Fruit fly (Drosophila melanogaster) whole organism, embryonic: ENCODE data around the gene Desat2.

Experiments used
- CG10979 ChIP-seq: fragments of 200-800 bp; sonication (Bioruptor generic); optimal IDR thresholded peaks from 2 replicates; lab custom pipeline; 2018; ENCODE audit warnings: missing biosample characterization, mild to moderate bottlenecking, missing genetic modification characterization, moderate library complexity
- CG11247 ChIP-seq: fragments of 200-800 bp; sonication (Bioruptor generic); IDR thresholded peaks from 2 replicates; pipeline ENCODE4 v1.3.6; 2022; ENCODE audit warnings: missing biosample characterization, missing genetic modification characterization
- CG12071 ChIP-seq: fragments of 200-800 bp; sonication (Bioruptor generic); optimal IDR thresholded peaks from 3 replicates; lab custom pipeline; 2018; ENCODE audit warnings: missing biosample characterization, mild to moderate bottlenecking, missing genetic modification characterization
- CG12104 ChIP-seq: fragments of 200-800 bp; sonication (Bioruptor generic); optimal IDR thresholded peaks from 3 replicates; lab custom pipeline; 2016; ENCODE audit warnings: missing biosample characterization, missing genetic modification characterization
- CG13123 ChIP-seq: fragments of 200-800 bp; sonication (Bioruptor generic); optimal IDR thresholded peaks from 2 replicates; lab custom pipeline; 2016; ENCODE audit warnings: missing biosample characterization, missing genetic modification characterization
- CG13775 ChIP-seq: fragments of 200-800 bp; sonication (Bioruptor generic); optimal IDR thresholded peaks from 3 replicates; lab custom pipeline; 2017; ENCODE audit warnings: missing biosample characterization, mild to moderate bottlenecking, missing genetic modification characterization
- CG16813 ChIP-seq: fragments of 200-800 bp; sonication (Bioruptor generic); IDR thresholded peaks from 3 replicates; pipeline ENCODE4 v1.3.6; 2022; ENCODE audit warnings: missing biosample characterization, missing genetic modification characterization; ENCODE audit not compliant: partially characterized antibody
- CG17328 ChIP-seq: fragments of 200-800 bp; sonication (Bioruptor generic); IDR thresholded peaks from 2 replicates; pipeline ENCODE4 v1.3.6; 2022; ENCODE audit warnings: missing biosample characterization, missing genetic modification characterization
- CG2199 ChIP-seq: fragments of 200-800 bp; sonication (Bioruptor generic); IDR thresholded peaks from 3 replicates; pipeline ENCODE4 v1.3.6; 2022; ENCODE audit warnings: missing biosample characterization, missing genetic modification characterization
- CG2678 ChIP-seq: fragments of 200-800 bp; sonication (Bioruptor generic); optimal IDR thresholded peaks from 3 replicates; lab custom pipeline; 2019; ENCODE audit warnings: missing biosample characterization, mild to moderate bottlenecking, missing genetic modification characterization, moderate library complexity
- CG32532 ChIP-seq: fragments of 200-800 bp; sonication (Bioruptor generic); IDR thresholded peaks from 2 replicates; pipeline ENCODE4 v1.3.6; 2022; ENCODE audit warnings: missing biosample characterization, missing genetic modification characterization
- CG3407 ChIP-seq: fragments of 200-800 bp; sonication (Bioruptor generic); optimal IDR thresholded peaks from 2 replicates; lab custom pipeline; 2018; ENCODE audit warnings: missing biosample characterization, mild to moderate bottlenecking, missing genetic modification characterization
- CG4820 ChIP-seq: fragments of 200-800 bp; sonication (Bioruptor generic); optimal IDR thresholded peaks from 3 replicates; lab custom pipeline; 2016; ENCODE audit warnings: missing biosample characterization, missing genetic modification characterization
- CG7987 ChIP-seq: fragments of 200-800 bp; sonication (Bioruptor generic); optimal IDR thresholded peaks from 2 replicates; lab custom pipeline; 2018; ENCODE audit warnings: missing biosample characterization, mild to moderate bottlenecking, missing genetic modification characterization, moderate library complexity
- D ChIP-seq, 2 experiments: fragments of 200-800 bp in 1 of 2; fragments of >200 bp in 1 of 2; sonication (Bioruptor generic) in 1 of 2; optimal IDR thresholded peaks; 2 replicates in 1 of 2; 3 replicates in 1 of 2; lab custom pipeline; 2017; ENCODE audit warnings: mild to moderate bottlenecking in 1 of 2, missing biosample characterization in 1 of 2, missing genetic modification characterization in 1 of 2, missing genetic modification reagents in 1 of 2
- Doc2 ChIP-seq: fragments of 200-800 bp; sonication (Bioruptor generic); IDR thresholded peaks from 2 replicates; pipeline ENCODE4 v1.3.6; 2022; ENCODE audit warnings: missing biosample characterization, missing genetic modification characterization
- Hey ChIP-seq: fragments of 200-800 bp; sonication (Bioruptor generic); optimal IDR thresholded peaks from 3 replicates; lab custom pipeline; 2018; ENCODE audit warnings: missing biosample characterization, mild to moderate bottlenecking, missing genetic modification characterization
- HmgD ChIP-seq: fragments of 200-800 bp; sonication (Bioruptor generic); optimal IDR thresholded peaks from 3 replicates; lab custom pipeline; 2016; ENCODE audit warnings: missing biosample characterization, missing genetic modification characterization
- Hr39 ChIP-seq: fragments of >200 bp; optimal IDR thresholded peaks from 2 replicates; lab custom pipeline; 2017
- MBD-R2 ChIP-seq: fragments of 200-800 bp; sonication (Bioruptor generic); IDR thresholded peaks from 2 replicates; pipeline ENCODE4 v1.3.6; 2022; ENCODE audit warnings: missing biosample characterization, missing genetic modification characterization
- MTF-1 ChIP-seq: fragments of 200-800 bp; sonication (Bioruptor generic); optimal IDR thresholded peaks from 2 replicates; lab custom pipeline; 2018; ENCODE audit warnings: missing biosample characterization, mild to moderate bottlenecking, missing genetic modification characterization, borderline replicate concordance
- Mes4 ChIP-seq: fragments of 200-800 bp; sonication (Bioruptor generic); optimal IDR thresholded peaks from 2 replicates; lab custom pipeline; 2016; ENCODE audit warnings: missing biosample characterization, missing genetic modification characterization
- NK7.1 ChIP-seq: fragments of 200-800 bp; sonication (Bioruptor generic); optimal IDR thresholded peaks from 3 replicates; lab custom pipeline; 2016; ENCODE audit warnings: missing biosample characterization, missing genetic modification characterization
- Pdp1 ChIP-seq, 2 experiments: fragments of 200-800 bp; sonication (Bioruptor generic); optimal IDR thresholded peaks; 3 replicates each; lab custom pipeline; 2016; ENCODE audit warnings: missing biosample characterization in 2 of 2, missing genetic modification characterization in 2 of 2, mild to moderate bottlenecking in 1 of 2, moderate library complexity in 1 of 2
- Poxn ChIP-seq: fragments of 200-800 bp; sonication (Bioruptor generic); IDR thresholded peaks from 2 replicates; pipeline ENCODE4 v1.3.6; 2022; ENCODE audit warnings: missing biosample characterization, missing genetic modification characterization
- Ravus ChIP-seq: fragments of 200-800 bp; sonication (Bioruptor generic); IDR thresholded peaks from 2 replicates; pipeline ENCODE4 v1.3.6; 2022; ENCODE audit warnings: missing biosample characterization, missing genetic modification characterization
- Stat92E ChIP-seq, 3 experiments: fragments of >200 bp in 2 of 3; fragments of 200-800 bp in 1 of 3; sonication (Bioruptor generic) in 1 of 3; optimal IDR thresholded peaks; 2 replicates each; lab custom pipeline; 2017 to 2019; ENCODE audit warnings: missing biosample characterization in 3 of 3, missing genetic modification characterization in 3 of 3, mild to moderate bottlenecking in 1 of 3, moderate library complexity in 1 of 3
- Xbp1 ChIP-seq: fragments of 200-800 bp; sonication (Bioruptor generic); optimal IDR thresholded peaks from 3 replicates; lab custom pipeline; 2016; ENCODE audit warnings: missing biosample characterization, mild to moderate bottlenecking, missing genetic modification characterization
- ac ChIP-seq: fragments of 200-800 bp; sonication (Bioruptor generic); optimal IDR thresholded peaks from 3 replicates; lab custom pipeline; 2017; ENCODE audit warnings: missing biosample characterization, mild to moderate bottlenecking, missing genetic modification characterization
- cwo ChIP-seq: fragments of 200-800 bp; sonication (Bioruptor generic); optimal IDR thresholded peaks from 3 replicates; lab custom pipeline; 2017; ENCODE audit warnings: missing biosample characterization, missing genetic modification characterization, mild to moderate bottlenecking, moderate library complexity, missing genetic modification reagents
- danr ChIP-seq: fragments of 200-800 bp; sonication (Bioruptor generic); IDR thresholded peaks from 2 replicates; pipeline ENCODE4 v1.3.6; 2022; ENCODE audit warnings: missing biosample characterization, missing genetic modification characterization
- fd3F ChIP-seq: fragments of 200-800 bp; sonication (Bioruptor generic); optimal IDR thresholded peaks from 2 replicates; lab custom pipeline; 2018; ENCODE audit warnings: missing biosample characterization, mild to moderate bottlenecking, missing genetic modification characterization, moderate library complexity
- gce ChIP-seq: fragments of 200-800 bp; sonication (Bioruptor generic); IDR thresholded peaks from 3 replicates; pipeline ENCODE4 v1.3.6; 2022; ENCODE audit warnings: missing biosample characterization, missing genetic modification characterization
- h ChIP-seq: fragments of >200 bp; optimal IDR thresholded peaks from 2 replicates; lab custom pipeline; 2017
- hb ChIP-seq: fragments of 200-800 bp; sonication (Bioruptor generic); IDR thresholded peaks from 3 replicates; pipeline ENCODE4 v1.3.6; 2022; ENCODE audit warnings: missing biosample characterization, missing genetic modification characterization; ENCODE audit not compliant: partially characterized antibody
- hkb ChIP-seq, 2 experiments: fragments of 200-800 bp in 1 of 2; fragments of >200 bp in 1 of 2; sonication (Bioruptor generic) in 1 of 2; IDR thresholded peaks in 1 of 2; optimal IDR thresholded peaks in 1 of 2; 2 replicates each; pipeline versions ENCODE4 v1.3.6 to Lab custom; 2017 to 2022; ENCODE audit warnings: missing biosample characterization in 1 of 2, missing genetic modification characterization in 1 of 2
- jigr1 ChIP-seq: fragments of 200-800 bp; sonication (Bioruptor generic); IDR thresholded peaks from 3 replicates; pipeline ENCODE4 v1.3.6; 2022; ENCODE audit warnings: missing biosample characterization, missing genetic modification characterization
- lilli ChIP-seq: fragments of 200-800 bp; sonication (Bioruptor generic); optimal IDR thresholded peaks from 3 replicates; lab custom pipeline; 2016; ENCODE audit warnings: missing biosample characterization, missing genetic modification characterization
- lmd ChIP-seq: fragments of 200-800 bp; sonication (Bioruptor generic); IDR thresholded peaks from 2 replicates; pipeline ENCODE4 v1.3.6; 2022; ENCODE audit warnings: missing biosample characterization, missing genetic modification characterization
- luna ChIP-seq: fragments of 200-800 bp; sonication (Bioruptor generic); optimal IDR thresholded peaks from 2 replicates; lab custom pipeline; 2016; ENCODE audit warnings: missing biosample characterization, missing genetic modification characterization
- phol ChIP-seq: fragments of 200-800 bp; sonication (Bioruptor generic); optimal IDR thresholded peaks from 3 replicates; lab custom pipeline; 2018; ENCODE audit warnings: missing biosample characterization, mild to moderate bottlenecking, missing genetic modification characterization, moderate library complexity
- pita ChIP-seq: fragments of 200-800 bp; sonication (Bioruptor generic); optimal IDR thresholded peaks from 2 replicates; lab custom pipeline; 2017; ENCODE audit warnings: missing biosample characterization, mild to moderate bottlenecking, missing genetic modification characterization
- prd ChIP-seq, 3 experiments: fragments of >200 bp in 2 of 3; fragments of 200-800 bp in 1 of 3; sonication (Bioruptor generic) in 1 of 3; optimal IDR thresholded peaks in 2 of 3; IDR thresholded peaks in 1 of 3; 2 replicates in 2 of 3; 3 replicates in 1 of 3; pipeline versions ENCODE4 v1.3.6 to Lab custom; 2017 to 2022; ENCODE audit warnings: missing biosample characterization in 1 of 3, missing genetic modification characterization in 1 of 3
- sima ChIP-seq: fragments of 200-800 bp; sonication (Bioruptor generic); optimal IDR thresholded peaks from 2 replicates; lab custom pipeline; 2016; ENCODE audit warnings: missing biosample characterization, missing genetic modification characterization
- sr ChIP-seq: fragments of 200-800 bp; sonication (Bioruptor generic); IDR thresholded peaks from 3 replicates; pipeline ENCODE4 v1.3.6; 2022; ENCODE audit warnings: missing biosample characterization, missing genetic modification characterization
- tgo ChIP-seq: fragments of 200-800 bp; sonication (Bioruptor generic); IDR thresholded peaks from 3 replicates; pipeline ENCODE4 v1.3.6; 2022; ENCODE audit warnings: missing biosample characterization, missing genetic modification characterization
- tio ChIP-seq: fragments of 200-800 bp; sonication (Bioruptor generic); optimal IDR thresholded peaks from 2 replicates; lab custom pipeline; 2017; ENCODE audit warnings: missing biosample characterization, missing genetic modification characterization, inconsistent platforms
- toy ChIP-seq: fragments of 200-800 bp; sonication (Bioruptor generic); IDR thresholded peaks from 2 replicates; pipeline ENCODE4 v1.3.6; 2022; ENCODE audit warnings: missing biosample characterization, missing genetic modification characterization
- zfh2 ChIP-seq: fragments of 200-800 bp; sonication (Bioruptor generic); optimal IDR thresholded peaks from 2 replicates; lab custom pipeline; 2016; ENCODE audit warnings: missing biosample characterization, missing genetic modification characterization

Desat2 gene

DNA sequence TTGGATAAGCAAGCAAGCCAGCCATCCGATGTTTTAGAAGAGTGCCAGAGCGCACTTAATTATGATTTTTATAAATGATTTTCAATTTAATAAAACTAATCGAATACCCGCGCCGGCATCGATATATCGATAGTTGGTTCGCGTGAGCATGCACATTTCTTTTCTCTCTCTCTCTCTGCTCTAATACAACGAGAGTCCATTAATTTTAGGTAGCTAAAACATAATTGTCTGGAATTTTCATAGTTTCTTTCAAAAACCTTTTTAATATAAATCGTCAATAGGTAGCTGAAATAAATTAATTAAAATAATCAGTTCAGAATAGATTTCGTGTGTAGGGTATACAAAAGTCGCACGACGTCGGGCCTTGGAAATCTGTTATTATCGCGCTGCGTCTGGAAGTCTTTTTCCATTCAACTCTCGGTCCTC lies 12.9 kb downstream of the Desat2 start, which contains the start of gene CG18549 (continued):
- TF ChIP-seq CG11247 (GFP tag; lab: Robert Waterston, UW): peak; percentile 100
- peak; percentile 98 for TF ChIP-seq Doc2 (GFP tag; lab: Robert Waterston, UW)
- TF ChIP-seq ac (GFP tag; lab: Kevin White, UChicago): peak; percentile 98
- no peak for TF ChIP-seq D (optimal IDR thresholded peaks at IDR 0.05; lab: Kevin White, UChicago)
- TF ChIP-seq D (GFP tag; optimal IDR thresholded peaks at IDR 0.05; lab: Kevin White, UChicago): peak; percentile 100
- peak; percentile 100 for TF ChIP-seq MBD-R2 (GFP tag; lab: Robert Waterston, UW)
- peak; percentile 99 for TF ChIP-seq cwo (GFP tag; lab: Kevin White, UChicago)
- peak; percentile 99 for TF ChIP-seq CG4820 (GFP tag; lab: Kevin White, UChicago)
- peak; percentile 100 for TF ChIP-seq phol
- TF ChIP-seq Hey: peak; percentile 97
- peak; percentile 100 for TF ChIP-seq CG2678
- TF ChIP-seq Xbp1 (GFP tag; lab: Kevin White, UChicago): peak; percentile 100
- TF ChIP-seq CG7987 (GFP tag; lab: Kevin White, UChicago): peak; percentile 99
- peak; percentile 100 for TF ChIP-seq lmd (GFP tag; lab: Robert Waterston, UW)
- TF ChIP-seq CG2199 (GFP tag; lab: Robert Waterston, UW): peak; percentile 100
- TF ChIP-seq MTF-1 (GFP tag; lab: Kevin White, UChicago): peak; percentile 99
- no peak for TF ChIP-seq h (lab: Kevin White, UChicago)
- TF ChIP-seq Mes4 (GFP tag; lab: Kevin White, UChicago): peak; percentile 99
- peak; percentile 99 for TF ChIP-seq CG13775 (GFP tag; lab: Kevin White, UChicago)
- TF ChIP-seq pita (GFP tag; lab: Kevin White, UChicago): no peak
- TF ChIP-seq CG32532 (GFP tag; lab: Robert Waterston, UW): peak; percentile 100
- peak; percentile 99 for TF ChIP-seq CG3407
- peak; percentile 72; the same call in 2 of the 3 replicates for TF ChIP-seq hb (GFP tag; lab: Robert Waterston, UW)
- TF ChIP-seq tgo (GFP tag; lab: Robert Waterston, UW): peak; percentile 100
- no peak for TF ChIP-seq hkb (optimal IDR thresholded peaks at IDR 0.05; lab: Kevin White, UChicago)
- peak; percentile 100 for TF ChIP-seq hkb (GFP tag; IDR thresholded peaks at IDR 0.05; lab: Robert Waterston, UW)
- TF ChIP-seq Stat92E (GFP tag; optimal IDR thresholded peaks at IDR 0.05; lab: Kevin White, UChicago): peak in 1 of 3 experiments; percentile 100
- peak; percentile 100 for TF ChIP-seq CG17328 (GFP tag; lab: Robert Waterston, UW)
- peak; percentile 99 for TF ChIP-seq toy
- peak; percentile 98 for TF ChIP-seq zfh2 (GFP tag; lab: Kevin White, UChicago)
- TF ChIP-seq NK7.1 (GFP tag; lab: Kevin White, UChicago): peak; percentile 99
- TF ChIP-seq Poxn (GFP tag; lab: Robert Waterston, UW): peak; percentile 98
- peak; percentile 99 for TF ChIP-seq tio (GFP tag; lab: Kevin White, UChicago)
- TF ChIP-seq Pdp1 (GFP tag; optimal IDR thresholded peaks at IDR 0.05; lab: Kevin White, UChicago): peak; percentile 99
- no peak for TF ChIP-seq Hr39 (lab: Kevin White, UChicago)
- peak; percentile 100 for TF ChIP-seq CG10979 (tag; lab: Kevin White, UChicago)
- TF ChIP-seq Ravus (GFP tag; lab: Robert Waterston, UW): peak; percentile 99
- peak; percentile 100 for TF ChIP-seq gce (GFP tag; lab: Robert Waterston, UW)
- TF ChIP-seq CG16813 (GFP tag; lab: Robert Waterston, UW): peak; percentile 80
- TF ChIP-seq CG12071 (GFP tag; lab: Kevin White, UChicago): peak; percentile 99
- peak; percentile 98 for TF ChIP-seq HmgD (GFP tag; lab: Kevin White, UChicago)
- peak; percentile 99 for TF ChIP-seq CG13123 (GFP tag; lab: Kevin White, UChicago)
- TF ChIP-seq CG12104: peak; percentile 100
- peak; percentile 98 for TF ChIP-seq luna (GFP tag; lab: Kevin White, UChicago)
- peak; percentile 99; the same call in 2 of the 3 replicates for TF ChIP-seq sr
- TF ChIP-seq fd3F: peak; percentile 99
- TF ChIP-seq sima: peak; percentile 98
- TF ChIP-seq jigr1 (GFP tag; lab: Robert Waterston, UW): peak; percentile 99
- peak; percentile 100 for TF ChIP-seq lilli (GFP tag; lab: Kevin White, UChicago)
- TF ChIP-seq prd (optimal IDR thresholded peaks at IDR 0.05; lab: Kevin White, UChicago): no peak
- peak; percentile 100 for TF ChIP-seq prd (GFP tag; IDR thresholded peaks at IDR 0.05; lab: Robert Waterston, UW)
- TF ChIP-seq danr (GFP tag; lab: Robert Waterston, UW): peak; percentile 100
